Fruit fly (Drosophila melanogaster): Measurements from ENCODE around the gene Uba5.
A peak's percentile ranks its signal among the peaks of the same experiment; 100 is the strongest.

dm6 chrX:11449476-11450119 lies 33.7 kb upstream of the Uba5 start:
- TF ChIP-seq Vsx2 (GFP tag; optimal IDR thresholded peaks at IDR 0.05; ENCODE audit: partially characterized antibody) (no peak), Dfd (GFP tag; optimal IDR thresholded peaks at IDR 0.05) (no peak), Sp1 (GFP tag; optimal IDR thresholded peaks at IDR 0.05) (peak; percentile 87), tai (GFP tag; optimal IDR thresholded peaks at IDR 0.05) (peak; percentile 68)
